Worm (Caenorhabditis elegans) whole organism, L4/young adult: ENCODE data around the gene spc-2.

ENCODE experiments used
- W03F9.2 ChIP-seq: fragments of 150-350 bp; optimal IDR thresholded peaks from 2 replicates; lab custom pipeline; 2014; ENCODE audit warnings: missing biosample characterization, missing genetic modification characterization
- dao-5 ChIP-seq: sonication (generic microtip); optimal IDR thresholded peaks from 2 replicates; lab custom pipeline; 2016; ENCODE audit warnings: missing genotype, missing genetic modification characterization, moderate library complexity, missing compliant biosample characterization
- him-1 ChIP-seq: sonication (generic microtip); optimal IDR thresholded peaks from 2 replicates; lab custom pipeline; 2016; ENCODE audit warnings: missing genotype, missing genetic modification reagents, missing genetic modification characterization, missing compliant biosample characterization

spc-2 gene

ce11 chrIII:8209775-8210174 lies 28.1 kb downstream of the spc-2 start, which contains the start of gene C30A5.10:
Gene C30A5.10, minus strand, starts transcription at chrIII:8209875.
- TF ChIP-seq him-1 (tag; lab: Kevin White, UChicago) (no peak), dao-5 (tag; lab: Kevin White, UChicago) (no peak), W03F9.2 (tag; lab: Kevin White, UChicago) (no peak)

ce11 chrIII:8211562-8211961 lies 29.9 kb downstream of the spc-2 start:
- no peak for TF ChIP-seq dao-5 (tag; lab: Kevin White, UChicago)
- no peak for TF ChIP-seq W03F9.2 (tag; lab: Kevin White, UChicago)
- no peak for TF ChIP-seq him-1 (tag; lab: Kevin White, UChicago)

- TF ChIP-seq W03F9.2 (tag; lab: Kevin White, UChicago) (no peak), dao-5 (tag; lab: Kevin White, UChicago) (no peak), him-1 (tag; lab: Kevin White, UChicago) (no peak)
Observed at ce11 chrIII:8216224-8216623, 34.5 kb downstream of the spc-2 start, which contains the start of gene unc-86. Gene unc-86, minus strand, starts transcription at chrIII:8216336.

ce11 chrIII:8217919-8218318 lies 36.2 kb downstream of the spc-2 start, which contains the start of gene C30A5.16:
Gene C30A5.16, plus strand, starts transcription at chrIII:8218219.
- TF ChIP-seq him-1 (tag; lab: Kevin White, UChicago) (no peak), dao-5 (tag; lab: Kevin White, UChicago) (no peak), W03F9.2 (tag; lab: Kevin White, UChicago) (no peak)

- no peak for TF ChIP-seq dao-5 (tag; lab: Kevin White, UChicago)
Observed at ce11 chrIII:8220081-8220480, 38.4 kb downstream of the spc-2 start.

ce11 chrIII:8224769-8225168 lies 43.1 kb downstream of the spc-2 start, which contains the start of gene mob-4:
Gene mob-4, plus strand, starts transcription at chrIII:8225097.
- TF ChIP-seq him-1 (tag; lab: Kevin White, UChicago) (no peak), dao-5 (tag; lab: Kevin White, UChicago) (no peak), W03F9.2 (tag; lab: Kevin White, UChicago) (no peak)

- TF ChIP-seq him-1 (tag; lab: Kevin White, UChicago) = no peak
- TF ChIP-seq dao-5 (tag; lab: Kevin White, UChicago) = no peak
- no peak for TF ChIP-seq W03F9.2 (tag; lab: Kevin White, UChicago)
Observed at ce11 chrIII:8226178-8226577, 44.5 kb downstream of the spc-2 start, which contains the start of gene rfs-1. Gene rfs-1, plus strand, starts transcription at chrIII:8226478.

ce11 chrIII:8227511-8227910 lies 45.8 kb downstream of the spc-2 start, which contains the start of gene fbxl-1:
Gene fbxl-1, plus strand, starts transcription at chrIII:8227830.
- TF ChIP-seq W03F9.2 (tag; lab: Kevin White, UChicago) = peak; percentile 2
- peak; percentile 84 for TF ChIP-seq him-1 (tag; lab: Kevin White, UChicago)
- TF ChIP-seq dao-5 (tag; lab: Kevin White, UChicago) = no peak

ce11 chrIII:8228916-8229315 lies 47.2 kb downstream of the spc-2 start:
- TF ChIP-seq dao-5 (tag; lab: Kevin White, UChicago) (no peak), W03F9.2 (tag; lab: Kevin White, UChicago) (no peak), him-1 (tag; lab: Kevin White, UChicago) (no peak)

- TF ChIP-seq dao-5 (tag; lab: Kevin White, UChicago) (no peak), W03F9.2 (tag; lab: Kevin White, UChicago) (no peak), him-1 (tag; lab: Kevin White, UChicago) (no peak)
Observed at ce11 chrIII:8229480-8229879, 47.8 kb downstream of the spc-2 start.

ce11 chrIII:8232634-8233033 lies 51.0 kb downstream of the spc-2 start, which contains the start of gene henn-1:
Gene henn-1, plus strand, starts transcription at chrIII:8232651.
- no peak for TF ChIP-seq W03F9.2 (tag; lab: Kevin White, UChicago)
- no peak for TF ChIP-seq dao-5 (tag; lab: Kevin White, UChicago)
- no peak for TF ChIP-seq him-1 (tag; lab: Kevin White, UChicago)

ce11 chrIII:8235358-8235757 lies 53.7 kb downstream of the spc-2 start, which contains the start of gene C02F5.14:
Gene C02F5.14, minus strand, starts transcription at chrIII:8235514.
- TF ChIP-seq W03F9.2 (tag; lab: Kevin White, UChicago) = no peak
- no peak for TF ChIP-seq dao-5 (tag; lab: Kevin White, UChicago)
- no peak for TF ChIP-seq him-1 (tag; lab: Kevin White, UChicago)

- TF ChIP-seq dao-5 (tag; lab: Kevin White, UChicago) (no peak), him-1 (tag; lab: Kevin White, UChicago) (no peak), W03F9.2 (tag; lab: Kevin White, UChicago) (no peak)
Observed at ce11 chrIII:8235880-8236279, 54.2 kb downstream of the spc-2 start, which contains the start of gene C02F5.5. Gene C02F5.5, plus strand, starts transcription at chrIII:8236180.

ce11 chrIII:8237827-8238226 lies 56.1 kb downstream of the spc-2 start, which contains the start of gene tsp-2:
Gene tsp-2, minus strand, starts transcription at chrIII:8237935.
- TF ChIP-seq dao-5 (tag; lab: Kevin White, UChicago) = no peak
- no peak for TF ChIP-seq him-1 (tag; lab: Kevin White, UChicago)
- TF ChIP-seq W03F9.2 (tag; lab: Kevin White, UChicago) = no peak
